Fruit fly (Drosophila melanogaster): ENCODE measurements around the gene Nnf1b.

Nnf1b gene

DNA sequence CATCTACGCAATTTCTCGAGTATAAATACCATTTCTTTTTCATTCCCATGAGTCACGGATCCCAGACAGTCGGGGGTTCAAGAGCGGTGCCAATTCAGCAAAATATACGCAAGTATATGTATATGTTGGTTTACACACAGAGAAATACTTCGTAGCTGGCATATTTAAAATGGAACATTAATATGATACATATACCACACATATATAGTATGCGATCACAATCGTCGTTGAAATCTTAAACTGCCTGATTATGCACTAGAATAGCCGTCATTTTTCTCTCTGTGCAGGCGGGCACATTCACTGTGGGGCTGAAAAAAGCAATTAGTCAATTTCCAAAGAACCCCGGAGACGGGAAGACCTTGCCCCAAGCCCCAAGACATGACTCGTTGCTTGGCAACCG, 31.3 kb downstream of the Nnf1b start (continued):
- TF ChIP-seq CG6683 (GFP tag; optimal IDR thresholded peaks at IDR 0.05) = peak; percentile 15
- TF ChIP-seq Hmx (GFP tag; optimal IDR thresholded peaks at IDR 0.05) = no peak
- peak; percentile 44 for TF ChIP-seq CG4820 (GFP tag; optimal IDR thresholded peaks at IDR 0.05)
- peak; percentile 7 for TF ChIP-seq CG18764 (GFP tag; optimal IDR thresholded peaks at IDR 0.05)
- peak; percentile 57; the same call in 1 of the 2 replicates for TF ChIP-seq ham (GFP tag; IDR thresholded peaks at IDR 0.05)
- TF ChIP-seq CG4360 (GFP tag; IDR thresholded peaks at IDR 0.05) = no peak
- TF ChIP-seq h (optimal IDR thresholded peaks at IDR 0.05) = no peak
- no peak for TF ChIP-seq sc (optimal IDR thresholded peaks at IDR 0.05)
- TF ChIP-seq sc (GFP tag; optimal IDR thresholded peaks at IDR 0.05) = no peak
- peak; percentile 43 for TF ChIP-seq disco-r (GFP tag; optimal IDR thresholded peaks at IDR 0.05)
- TF ChIP-seq Kr (GFP tag; optimal IDR thresholded peaks at IDR 0.05) = no peak
- peak; percentile 80 for TF ChIP-seq CG9215 (GFP tag; IDR thresholded peaks at IDR 0.05)
- TF ChIP-seq odd (GFP tag; optimal IDR thresholded peaks at IDR 0.05) = peak; percentile 6
- TF ChIP-seq CoRest (tag; optimal IDR thresholded peaks at IDR 0.05) = peak; percentile 69
- peak; percentile 82 for TF ChIP-seq Ada2b (GFP tag; IDR thresholded peaks at IDR 0.05)
- peak; percentile 68 for TF ChIP-seq CG2712 (tag; optimal IDR thresholded peaks at IDR 0.05)
- TF ChIP-seq HLH54F (GFP tag; optimal IDR thresholded peaks at IDR 0.05) = peak; percentile 62
- peak; percentile 93 for TF ChIP-seq Dbx (GFP tag; IDR thresholded peaks at IDR 0.05)
- TF ChIP-seq CG34224 (GFP tag; IDR thresholded peaks at IDR 0.05; ENCODE audit: partially characterized antibody) = no peak
- TF ChIP-seq Dref (GFP tag; IDR thresholded peaks at IDR 0.05) = 0 out of 2 replicates have a peak, but pooled peaks have one; percentile 21
- peak; percentile 63 for TF ChIP-seq Mes4 (GFP tag; optimal IDR thresholded peaks at IDR 0.05)
- peak; percentile 51; the same call in 1 of the 2 replicates for TF ChIP-seq ap (GFP tag; IDR thresholded peaks at IDR 0.05)
- peak; percentile 10 for TF ChIP-seq CG2116 (GFP tag; optimal IDR thresholded peaks at IDR 0.05)
- TF ChIP-seq CG11696 (GFP tag; IDR thresholded peaks at IDR 0.05) = peak; percentile 68
- peak; percentile 57 for TF ChIP-seq CG8089 (GFP tag; optimal IDR thresholded peaks at IDR 0.05)
- peak; percentile 70 for TF ChIP-seq CG6272 (GFP tag; IDR thresholded peaks at IDR 0.05)
- peak; percentile 70 for TF ChIP-seq CG12391 (tag; optimal IDR thresholded peaks at IDR 0.05)
- no peak for TF ChIP-seq CG3065 (GFP tag; optimal IDR thresholded peaks at IDR 0.05)
- peak; percentile 83 for TF ChIP-seq Xrp1 (GFP tag; IDR thresholded peaks at IDR 0.05)
- TF ChIP-seq gsb-n (tag; optimal IDR thresholded peaks at IDR 0.05) = no peak
- peak; percentile 76; the same call in 1 of the 2 replicates for TF ChIP-seq MBD-R2 (GFP tag; IDR thresholded peaks at IDR 0.05)
- TF ChIP-seq CG12219 (GFP tag; optimal IDR thresholded peaks at IDR 0.05) = peak; percentile 40
- TF ChIP-seq ERR (GFP tag; optimal IDR thresholded peaks at IDR 0.05) = no peak
- TF ChIP-seq Aef1 (GFP tag; IDR thresholded peaks at IDR 0.05) = peak; percentile 83
- TF ChIP-seq br (optimal IDR thresholded peaks at IDR 0.05) = no peak
- TF ChIP-seq fd96Cb (tag; optimal IDR thresholded peaks at IDR 0.05) = peak; percentile 59
- TF ChIP-seq CG15011 (GFP tag; optimal IDR thresholded peaks at IDR 0.05) = peak; percentile 43
- TF ChIP-seq Mrtf (GFP tag; IDR thresholded peaks at IDR 0.05) = peak; percentile 70; the same call in 1 of the 3 replicates
- no peak for TF ChIP-seq tna (GFP tag; IDR thresholded peaks at IDR 0.05; ENCODE audit: partially characterized antibody)
- TF ChIP-seq sens (GFP tag) = peak; percentile 90
- peak; percentile 61 for TF ChIP-seq tin (GFP tag; optimal IDR thresholded peaks at IDR 0.05)
- TF ChIP-seq Optix (GFP tag; IDR thresholded peaks at IDR 0.05) = peak; percentile 59; the same call in 1 of the 3 replicates
- no peak for TF ChIP-seq prd (optimal IDR thresholded peaks at IDR 0.05)
- TF ChIP-seq prd (GFP tag; IDR thresholded peaks at IDR 0.05) = peak; percentile 88
- peak; percentile 47 for TF ChIP-seq CG8388 (GFP tag; optimal IDR thresholded peaks at IDR 0.05)
- no peak for TF ChIP-seq CG5180 (GFP tag; optimal IDR thresholded peaks at IDR 0.05)
- TF ChIP-seq CG14441 (GFP tag; IDR thresholded peaks at IDR 0.05) = peak; percentile 81
- peak; percentile 64 for TF ChIP-seq CG15514 (GFP tag; optimal IDR thresholded peaks at IDR 0.05)
- peak; percentile 73 for TF ChIP-seq CG8765 (GFP tag; IDR thresholded peaks at IDR 0.05)
- TF ChIP-seq CG4404 (GFP tag; IDR thresholded peaks at IDR 0.05) = peak; percentile 74
- peak; percentile 66; the same call in 1 of the 3 replicates for TF ChIP-seq gce (GFP tag; IDR thresholded peaks at IDR 0.05)
- peak; percentile 58 for TF ChIP-seq CG10979 (tag; optimal IDR thresholded peaks at IDR 0.05)
- TF ChIP-seq bowl (GFP tag; IDR thresholded peaks at IDR 0.05) = peak; percentile 52; the same call in 1 of the 2 replicates

All from whole organism, embryonic.